Fruit fly (Drosophila melanogaster) whole organism, embryonic: ENCODE measurements around the gene Antp.

Experiments used
- Aef1 ChIP-seq: fragments of 200-800 bp; sonication (Bioruptor generic); IDR thresholded peaks from 3 replicates; pipeline ENCODE4 v1.3.6; 2022; ENCODE audit warnings: missing biosample characterization, missing genetic modification characterization
- CG10565 ChIP-seq: fragments of 200-800 bp; sonication (Bioruptor generic); optimal IDR thresholded peaks from 3 replicates; lab custom pipeline; 2016; ENCODE audit warnings: missing biosample characterization, mild to moderate bottlenecking, missing genetic modification characterization
- CG11456 ChIP-seq: fragments of 200-800 bp; sonication (Bioruptor generic); IDR thresholded peaks from 3 replicates; pipeline ENCODE4 v1.3.6; 2022; ENCODE audit warnings: missing biosample characterization, missing genetic modification characterization
- CG12219 ChIP-seq: fragments of 200-800 bp; sonication (Bioruptor generic); optimal IDR thresholded peaks from 3 replicates; lab custom pipeline; 2018; ENCODE audit warnings: missing biosample characterization, mild to moderate bottlenecking, missing genetic modification characterization
- CG1233 ChIP-seq: fragments of 200-800 bp; sonication (Bioruptor generic); optimal IDR thresholded peaks from 4 replicates; lab custom pipeline; 2018; ENCODE audit warnings: missing biosample characterization, mild to moderate bottlenecking, missing genetic modification characterization
- CG13894 ChIP-seq: fragments of 200-800 bp; sonication (Bioruptor generic); optimal IDR thresholded peaks from 3 replicates; lab custom pipeline; 2018; ENCODE audit warnings: missing biosample characterization, mild to moderate bottlenecking, missing genetic modification characterization, moderate library complexity
- CG1832 ChIP-seq: fragments of 200-800 bp; sonication (Bioruptor generic); optimal IDR thresholded peaks from 2 replicates; lab custom pipeline; 2017; ENCODE audit warnings: missing biosample characterization, mild to moderate bottlenecking, missing genetic modification characterization, inconsistent platforms
- CG2116 ChIP-seq: fragments of 200-800 bp; sonication (Bioruptor generic); optimal IDR thresholded peaks from 3 replicates; lab custom pipeline; 2018; ENCODE audit warnings: missing biosample characterization, mild to moderate bottlenecking, missing genetic modification characterization
- CG2202 ChIP-seq: fragments of 200-800 bp; sonication (Bioruptor generic); optimal IDR thresholded peaks from 2 replicates; lab custom pipeline; 2018; ENCODE audit warnings: missing biosample characterization, mild to moderate bottlenecking, missing genetic modification characterization
- CG2875 ChIP-seq: fragments of 200-800 bp; sonication (Bioruptor generic); optimal IDR thresholded peaks from 2 replicates; lab custom pipeline; 2017; ENCODE audit warnings: missing biosample characterization, mild to moderate bottlenecking, missing genetic modification characterization, missing genetic modification reagents
- CG31441 ChIP-seq: fragments of 200-800 bp; sonication (Bioruptor generic); IDR thresholded peaks from 2 replicates; pipeline ENCODE4 v1.3.6; 2022; ENCODE audit warnings: missing biosample characterization, missing genetic modification characterization
- CG33557 ChIP-seq: fragments of 200-800 bp; sonication (Bioruptor generic); optimal IDR thresholded peaks from 2 replicates; lab custom pipeline; 2019; ENCODE audit warnings: missing biosample characterization, mild to moderate bottlenecking, missing genetic modification characterization, moderate library complexity
- CG3838 ChIP-seq: fragments of 200-800 bp; sonication (Bioruptor generic); optimal IDR thresholded peaks from 3 replicates; lab custom pipeline; 2016; ENCODE audit warnings: missing biosample characterization, missing genetic modification characterization
- CG4424 ChIP-seq: fragments of 200-800 bp; sonication (Bioruptor generic); optimal IDR thresholded peaks from 3 replicates; lab custom pipeline; 2016; ENCODE audit warnings: missing biosample characterization, missing genetic modification characterization
- CG6254 ChIP-seq: fragments of 200-800 bp; sonication (Bioruptor generic); optimal IDR thresholded peaks from 3 replicates; lab custom pipeline; 2017; ENCODE audit warnings: mild to moderate bottlenecking, missing biosample characterization, missing genetic modification reagents, missing genetic modification characterization
- CG6683 ChIP-seq: fragments of 200-800 bp; sonication (Bioruptor generic); optimal IDR thresholded peaks from 2 replicates; lab custom pipeline; 2017; ENCODE audit warnings: missing biosample characterization, mild to moderate bottlenecking, missing genetic modification characterization, missing genetic modification reagents
- CG7745 ChIP-seq: fragments of 200-800 bp; sonication (Bioruptor generic); optimal IDR thresholded peaks from 2 replicates; lab custom pipeline; 2018; ENCODE audit warnings: missing biosample characterization, mild to moderate bottlenecking, missing genetic modification characterization, moderate library complexity
- CG9609 ChIP-seq: fragments of 200-800 bp; sonication (Bioruptor generic); optimal IDR thresholded peaks from 3 replicates; lab custom pipeline; 2016; ENCODE audit warnings: missing biosample characterization, missing genetic modification characterization
- CHES-1-like ChIP-seq: fragments of 200-800 bp; sonication (Bioruptor generic); optimal IDR thresholded peaks from 2 replicates; lab custom pipeline; 2016; ENCODE audit warnings: missing biosample characterization, missing genetic modification characterization
- Dek ChIP-seq: fragments of 200-800 bp; sonication (Bioruptor generic); optimal IDR thresholded peaks from 3 replicates; lab custom pipeline; 2019; ENCODE audit warnings: missing biosample characterization, mild to moderate bottlenecking, missing genetic modification characterization, moderate library complexity
- Dip2 ChIP-seq: fragments of 200-800 bp; sonication (Bioruptor generic); IDR thresholded peaks from 2 replicates; pipeline ENCODE4 v1.3.6; 2022; ENCODE audit warnings: missing biosample characterization, missing genetic modification characterization
- Doc3 ChIP-seq: fragments of 200-800 bp; sonication (Bioruptor generic); IDR thresholded peaks from 3 replicates; pipeline ENCODE4 v1.3.6; 2022; ENCODE audit warnings: missing biosample characterization, missing genetic modification characterization; ENCODE audit not compliant: partially characterized antibody
- GATAe ChIP-seq: fragments of 200-800 bp; sonication (Bioruptor generic); conservative IDR thresholded peaks from 2 replicates; pipeline ENCODE4 v1.3.6; 2022; ENCODE audit warnings: missing biosample characterization, missing genetic modification characterization
- Mad ChIP-seq: fragments of 200-800 bp; sonication (Bioruptor generic); optimal IDR thresholded peaks from 2 replicates; lab custom pipeline; 2016; ENCODE audit warnings: missing biosample characterization, missing genetic modification characterization
- NC2β ChIP-seq: fragments of 200-800 bp; sonication (Bioruptor generic); optimal IDR thresholded peaks from 2 replicates; lab custom pipeline; 2016; ENCODE audit warnings: missing biosample characterization, missing genetic modification characterization
- Sox100B ChIP-seq: fragments of 200-800 bp; sonication (Bioruptor generic); optimal IDR thresholded peaks from 3 replicates; lab custom pipeline; 2018; ENCODE audit warnings: missing biosample characterization, mild to moderate bottlenecking, missing genetic modification characterization
- Vsx1 ChIP-seq: fragments of 200-800 bp; sonication (Bioruptor generic); optimal IDR thresholded peaks from 2 replicates; lab custom pipeline; 2017; ENCODE audit warnings: missing biosample characterization, mild to moderate bottlenecking, missing genetic modification characterization, missing genetic modification reagents
- Xrp1 ChIP-seq: fragments of 200-800 bp; sonication (Bioruptor generic); IDR thresholded peaks from 2 replicates; pipeline ENCODE4 v1.3.6; 2022; ENCODE audit warnings: missing biosample characterization, missing genetic modification characterization
- al ChIP-seq: fragments of 200-800 bp; sonication (Bioruptor generic); IDR thresholded peaks from 2 replicates; pipeline ENCODE4 v1.3.6; 2022; ENCODE audit warnings: missing biosample characterization, missing genetic modification characterization
- ash1 ChIP-seq: fragments of 200-800 bp; sonication (Bioruptor generic); optimal IDR thresholded peaks from 2 replicates; lab custom pipeline; 2018; ENCODE audit warnings: missing biosample characterization, mild to moderate bottlenecking, missing genetic modification characterization
- chn ChIP-seq: fragments of 200-800 bp; sonication (Bioruptor generic); optimal IDR thresholded peaks from 2 replicates; lab custom pipeline; 2016; ENCODE audit warnings: missing biosample characterization, missing genetic modification characterization
- ci ChIP-seq: fragments of 200-800 bp; sonication (Bioruptor generic); IDR thresholded peaks from 3 replicates; pipeline ENCODE4 v1.3.6; 2022; ENCODE audit warnings: missing biosample characterization, missing genetic modification characterization
- dati ChIP-seq: fragments of 200-800 bp; sonication (Bioruptor generic); IDR thresholded peaks from 2 replicates; pipeline ENCODE4 v1.3.6; 2022; ENCODE audit warnings: missing biosample characterization, missing genetic modification characterization
- fd102C ChIP-seq: fragments of 200-800 bp; sonication (Bioruptor generic); optimal IDR thresholded peaks from 2 replicates; lab custom pipeline; 2018; ENCODE audit warnings: missing biosample characterization, mild to moderate bottlenecking, missing genetic modification characterization, moderate library complexity
- fd64A ChIP-seq: fragments of 200-800 bp; sonication (Bioruptor generic); optimal IDR thresholded peaks from 3 replicates; lab custom pipeline; 2018; ENCODE audit warnings: missing biosample characterization, mild to moderate bottlenecking, missing genetic modification characterization
- fu2 ChIP-seq: fragments of 200-800 bp; sonication (Bioruptor generic); optimal IDR thresholded peaks from 2 replicates; lab custom pipeline; 2016; ENCODE audit warnings: missing biosample characterization, missing genetic modification characterization
- gcm ChIP-seq: fragments of 200-800 bp; sonication (Bioruptor generic); optimal IDR thresholded peaks from 2 replicates; lab custom pipeline; 2019; ENCODE audit warnings: missing biosample characterization, mild to moderate bottlenecking, missing genetic modification characterization, moderate library complexity
- gro ChIP-seq: fragments of 200-800 bp; sonication (Bioruptor generic); optimal IDR thresholded peaks from 2 replicates; lab custom pipeline; 2016; ENCODE audit warnings: missing biosample characterization, missing genetic modification characterization
- her ChIP-seq: fragments of 200-800 bp; sonication (Bioruptor generic); optimal IDR thresholded peaks from 2 replicates; lab custom pipeline; 2016; ENCODE audit warnings: missing biosample characterization, missing genetic modification characterization
- jigr1 ChIP-seq: fragments of 200-800 bp; sonication (Bioruptor generic); IDR thresholded peaks from 3 replicates; pipeline ENCODE4 v1.3.6; 2022; ENCODE audit warnings: missing biosample characterization, missing genetic modification characterization
- mld ChIP-seq: fragments of 200-800 bp; sonication (Bioruptor generic); IDR thresholded peaks from 3 replicates; pipeline ENCODE4 v1.3.6; 2022; ENCODE audit warnings: missing biosample characterization, missing genetic modification characterization; ENCODE audit not compliant: partially characterized antibody
- slou ChIP-seq: fragments of 200-800 bp; sonication (Bioruptor generic); optimal IDR thresholded peaks from 3 replicates; lab custom pipeline; 2016; ENCODE audit warnings: missing biosample characterization, missing genetic modification characterization
- so ChIP-seq: fragments of 200-800 bp; sonication (Bioruptor generic); IDR thresholded peaks from 3 replicates; pipeline ENCODE4 v1.3.6; 2022; ENCODE audit warnings: missing biosample characterization, missing genetic modification characterization
- stwl ChIP-seq: fragments of 200-800 bp; sonication (Bioruptor generic); optimal IDR thresholded peaks from 3 replicates; lab custom pipeline; 2018; ENCODE audit warnings: missing biosample characterization, mild to moderate bottlenecking, missing genetic modification characterization, moderate library complexity
- tll ChIP-seq, 2 experiments: fragments of 200-800 bp in 1 of 2; fragments of >200 bp in 1 of 2; sonication (Bioruptor generic) in 1 of 2; optimal IDR thresholded peaks; 2 replicates each; lab custom pipeline; 2017 to 2019; ENCODE audit warnings: missing biosample characterization in 2 of 2, missing genetic modification characterization in 2 of 2, mild to moderate bottlenecking in 1 of 2, moderate library complexity in 1 of 2
- trh ChIP-seq: fragments of 200-800 bp; sonication (Bioruptor generic); optimal IDR thresholded peaks from 2 replicates; lab custom pipeline; 2016; ENCODE audit warnings: missing biosample characterization, missing genetic modification characterization
- tup ChIP-seq: fragments of 200-800 bp; sonication (Bioruptor generic); optimal IDR thresholded peaks from 2 replicates; lab custom pipeline; 2016; ENCODE audit warnings: missing biosample characterization, mild to moderate bottlenecking, missing genetic modification characterization, moderate library complexity
- vnd ChIP-seq: fragments of 200-800 bp; sonication (Bioruptor generic); IDR thresholded peaks from 3 replicates; pipeline ENCODE4 v1.3.6; 2022; ENCODE audit warnings: missing biosample characterization, missing genetic modification characterization; ENCODE audit not compliant: partially characterized antibody
- wor ChIP-seq: fragments of 200-800 bp; sonication (Bioruptor generic); IDR thresholded peaks from 2 replicates; pipeline ENCODE4 v1.3.6; 2022; ENCODE audit warnings: missing biosample characterization, missing genetic modification characterization
- zen ChIP-seq: fragments of 200-800 bp; sonication (Bioruptor generic); optimal IDR thresholded peaks from 3 replicates; lab custom pipeline; 2018; ENCODE audit warnings: missing biosample characterization, mild to moderate bottlenecking, missing genetic modification characterization, moderate library complexity

Antp gene

DNA sequence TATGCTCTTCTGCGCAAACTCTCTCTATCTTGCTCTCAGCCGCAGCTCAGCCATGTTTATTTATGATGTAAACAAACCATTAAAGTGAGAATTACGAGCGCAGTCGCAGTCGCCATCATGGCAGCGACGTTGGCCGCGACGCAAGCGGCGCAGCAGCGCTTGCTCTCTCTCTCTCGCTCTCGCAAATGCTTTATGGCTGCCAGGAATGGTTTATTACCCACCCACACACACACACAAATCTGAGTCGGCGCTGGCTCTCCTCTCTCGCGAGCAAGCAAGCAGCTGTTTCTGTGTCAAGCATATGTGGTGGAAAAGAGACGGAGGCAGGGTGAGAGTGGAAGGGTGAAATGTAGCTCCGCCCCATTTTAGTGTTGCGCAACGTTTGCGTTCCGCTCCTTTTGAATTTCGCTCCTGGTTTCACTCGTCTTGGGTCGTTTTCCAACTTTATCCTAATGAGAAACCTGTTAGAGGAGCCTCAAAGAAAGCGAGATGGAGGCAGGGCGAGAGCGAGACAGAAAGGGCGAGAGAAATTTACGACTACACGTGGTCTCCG is 38.3 kb upstream of the Antp start (continued):
- TF ChIP-seq gro (GFP tag; lab: Kevin White, UChicago) = peak; percentile 31
- no peak for TF ChIP-seq ash1
- peak; percentile 0 for TF ChIP-seq CG2202 (tag; lab: Kevin White, UChicago)
- TF ChIP-seq so (GFP tag; lab: Robert Waterston, UW) = no peak
- no peak for TF ChIP-seq fd64A (GFP tag; lab: Kevin White, UChicago)
- TF ChIP-seq CG6254 = no peak
- no peak for TF ChIP-seq CG2875 (GFP tag; lab: Kevin White, UChicago)
- TF ChIP-seq zen (tag; lab: Kevin White, UChicago) = peak; percentile 82
- no peak for TF ChIP-seq CG4424
- TF ChIP-seq CG6683 (GFP tag; lab: Kevin White, UChicago) = no peak
- TF ChIP-seq mld (GFP tag; lab: Robert Waterston, UW) = 0 out of 3 replicates have a peak, but pooled peaks have one; percentile 5
- no peak for TF ChIP-seq CG10565 (GFP tag; lab: Kevin White, UChicago)
- TF ChIP-seq stwl = peak; percentile 78
- TF ChIP-seq GATAe (GFP tag; lab: Robert Waterston, UW) = no peak
- TF ChIP-seq CG3838 = no peak
- no peak for TF ChIP-seq her
- TF ChIP-seq fu2 (GFP tag; lab: Kevin White, UChicago) = no peak
- no peak for TF ChIP-seq Dip2 (GFP tag; lab: Robert Waterston, UW)
- peak; percentile 36; the same call in 2 of the 3 replicates for TF ChIP-seq ci (GFP tag; lab: Robert Waterston, UW)
- no peak for TF ChIP-seq slou
- TF ChIP-seq Vsx1 (GFP tag; lab: Kevin White, UChicago) = peak; percentile 27
- TF ChIP-seq Mad = no peak
- TF ChIP-seq Aef1 (GFP tag; lab: Robert Waterston, UW) = no peak
- peak; percentile 15 for TF ChIP-seq CG2116 (GFP tag; lab: Kevin White, UChicago)
- TF ChIP-seq CG11456 (GFP tag; lab: Robert Waterston, UW) = no peak
- no peak for TF ChIP-seq CG1233 (GFP tag; lab: Kevin White, UChicago)
- TF ChIP-seq CG7745 = no peak
- TF ChIP-seq CG13894 (tag; lab: Kevin White, UChicago) = peak; percentile 18
- TF ChIP-seq Doc3 (GFP tag; lab: Robert Waterston, UW) = no peak
- TF ChIP-seq NC2β = no peak
- TF ChIP-seq CG31441 = no peak
- no peak for TF ChIP-seq Sox100B (GFP tag; lab: Kevin White, UChicago)
- no peak for TF ChIP-seq CG12219
- TF ChIP-seq dati (GFP tag; lab: Robert Waterston, UW) = no peak
- TF ChIP-seq jigr1 (GFP tag; lab: Robert Waterston, UW) = no peak
- TF ChIP-seq Dek (tag; lab: Kevin White, UChicago) = no peak
- TF ChIP-seq wor (GFP tag; lab: Robert Waterston, UW) = no peak
- no peak for TF ChIP-seq CHES-1-like
- peak in 1 of 2 experiments; percentile 88 for TF ChIP-seq tll (GFP tag; optimal IDR thresholded peaks at IDR 0.05; lab: Kevin White, UChicago)
- TF ChIP-seq Xrp1 (GFP tag; lab: Robert Waterston, UW) = peak; percentile 42; the same call in 1 of the 2 replicates
- TF ChIP-seq chn (GFP tag; lab: Kevin White, UChicago) = peak; percentile 32
- TF ChIP-seq CG9609 (GFP tag; lab: Kevin White, UChicago) = no peak
- peak; percentile 95 for TF ChIP-seq CG1832 (GFP tag; lab: Kevin White, UChicago)
- no peak for TF ChIP-seq al (GFP tag; lab: Robert Waterston, UW)
- peak; percentile 36 for TF ChIP-seq CG33557
- TF ChIP-seq fd102C (GFP tag; lab: Kevin White, UChicago) = peak; percentile 57
- peak; percentile 47 for TF ChIP-seq gcm
- no peak for TF ChIP-seq trh (GFP tag; lab: Kevin White, UChicago)
- TF ChIP-seq vnd (GFP tag; lab: Robert Waterston, UW) = no peak
- no peak for TF ChIP-seq tup (GFP tag; lab: Kevin White, UChicago)
